Worm (Caenorhabditis elegans): Measurements from ENCODE around the gene asm-2.

ce11 chrX:11367087-11367486 lies 43.0 kb upstream of the asm-2 start:
- TF ChIP-seq let-607 (tag; optimal IDR thresholded peaks at IDR 0.05) (no peak), atf-7 (tag; optimal IDR thresholded peaks at IDR 0.05) (no peak), dpl-1 (GFP tag; optimal IDR thresholded peaks at IDR 0.05) (no peak), F33H1.4 (GFP tag; IDR thresholded peaks at IDR 0.05) (no peak), C06A6.2 (GFP tag; conservative IDR thresholded peaks at IDR 0.05) (no peak), B0261.1 (tag; optimal IDR thresholded peaks at IDR 0.05) (no peak), Y53F4B.3 (GFP tag; IDR thresholded peaks at IDR 0.05) (no peak), lin-35 (GFP tag; optimal IDR thresholded peaks at IDR 0.05) (no peak), unc-62 (GFP tag; optimal IDR thresholded peaks at IDR 0.05) (no peak), rcor-1 (GFP tag; IDR thresholded peaks at IDR 0.05) (no peak)

Data from whole organism, young adult.